Worm (Caenorhabditis elegans) whole organism, midembryonic: ENCODE measurements around the gene chil-23.

Source experiments
- T22C8.4 ChIP-seq: fragments of 200-800 bp; sonication (Bioruptor generic); IDR thresholded peaks from 2 replicates; pipeline ENCODE4 v1.3.6; 2022; ENCODE audit warnings: missing genetic modification characterization, missing compliant biosample characterization
- ref-1 ChIP-seq: fragments of 200-800 bp; sonication (Bioruptor generic); conservative IDR thresholded peaks from 2 replicates; pipeline ENCODE4 v1.3.6; 2022; ENCODE audit warnings: missing genetic modification reagents, missing genetic modification characterization, missing compliant biosample characterization
- tab-1 ChIP-seq: fragments of 200-800 bp; sonication (Bioruptor generic); IDR thresholded peaks from 2 replicates; pipeline ENCODE4 v1.3.6; 2022; ENCODE audit warnings: missing genetic modification characterization, missing compliant biosample characterization
- ztf-29 ChIP-seq: fragments of 200-800 bp; sonication (Bioruptor generic); IDR thresholded peaks from 2 replicates; pipeline ENCODE4 v1.3.6; 2022; ENCODE audit warnings: missing genetic modification reagents, missing genetic modification characterization, missing compliant biosample characterization

- TF ChIP-seq T22C8.4 (GFP tag; lab: Robert Waterston, UW): no peak
- TF ChIP-seq ref-1 (GFP tag; lab: Robert Waterston, UW): no peak
- TF ChIP-seq ztf-29 (GFP tag; lab: Robert Waterston, UW): no peak
- TF ChIP-seq tab-1: no peak
Observed at ce11 chrII:9507181-9507580, 38.8 kb upstream of the chil-23 start, which contains the start of gene gcy-3.
